Worm (Caenorhabditis elegans): ENCODE results near the gene asg-2.

- TF ChIP-seq F33H1.4 (GFP tag; IDR thresholded peaks at IDR 0.05) (no peak), ama-1 (optimal IDR thresholded peaks at IDR 0.05) (no peak), ama-1 (GFP tag; optimal IDR thresholded peaks at IDR 0.05) (no peak), snpc-4 (GFP tag; optimal IDR thresholded peaks at IDR 0.05) (no peak), snpc-4 (tag; optimal IDR thresholded peaks at IDR 0.05) (no peak), lin-40 (tag; optimal IDR thresholded peaks at IDR 0.05) (no peak), tlf-1 (GFP tag; optimal IDR thresholded peaks at IDR 0.05) (no peak), ceh-58 (GFP tag; IDR thresholded peaks at IDR 0.05) (no peak), snpc-1.3 (tag; optimal IDR thresholded peaks at IDR 0.05; ENCODE audit: insufficient read depth) (no peak), lsy-27 (tag; optimal IDR thresholded peaks at IDR 0.05; ENCODE audit: borderline replicate concordance, insufficient read depth) (no peak), nhr-90 (tag; optimal IDR thresholded peaks at IDR 0.05) (no peak), ets-4 (GFP tag; optimal IDR thresholded peaks at IDR 0.05) (no peak), attf-6 (GFP tag; IDR thresholded peaks at IDR 0.05) (no peak), him-1 (tag; optimal IDR thresholded peaks at IDR 0.05) (no peak), nhr-27 (tag; optimal IDR thresholded peaks at IDR 0.05) (no peak)
Observed at ce11 chrX:6885227-6885853, 44.3 kb downstream of the asg-2 start, which contains the start of gene F41C6.7.

Data from whole organism, young adult.